Fruit fly (Drosophila melanogaster) Kc167 (cell line): Measurements from ENCODE around the gene CG18754.

Source experiments
- Myc ChIP-seq: fragments of >200 bp; optimal IDR thresholded peaks from 2 replicates; lab custom pipeline; 2017; ENCODE audit warnings: missing external identifiers
- Sin3A ChIP-seq: fragments of >200 bp; optimal IDR thresholded peaks from 2 replicates; lab custom pipeline; 2018; ENCODE audit warnings: missing external identifiers
- h ChIP-seq: fragments of >200 bp; optimal IDR thresholded peaks from 3 replicates; lab custom pipeline; 2018; ENCODE audit warnings: missing external identifiers
- insv ChIP-seq: fragments of >200 bp; optimal IDR thresholded peaks from 3 replicates; lab custom pipeline; 2018; ENCODE audit warnings: missing external identifiers
- psq ChIP-seq: fragments of >200 bp; optimal IDR thresholded peaks from 2 replicates; lab custom pipeline; 2017; ENCODE audit warnings: missing external identifiers
- ttk ChIP-seq: sonication (Bioruptor generic); optimal IDR thresholded peaks from 2 replicates; lab custom pipeline; 2017; ENCODE audit warnings: missing external identifiers

Gene CG18754

dm6 chr3R:23724843-23725506, 41.1 kb downstream of the CG18754 start:
- TF ChIP-seq insv (lab: Kevin White, UChicago): no peak

- TF ChIP-seq insv (lab: Kevin White, UChicago) (no peak), psq (lab: Kevin White, UChicago) (no peak), ttk (no peak), Sin3A (no peak), h (lab: Kevin White, UChicago) (no peak), Myc (no peak)
Observed at dm6 chr3R:23725711-23726349, 42.0 kb downstream of the CG18754 start.

dm6 chr3R:23726740-23727139, 42.9 kb downstream of the CG18754 start:
- TF ChIP-seq Sin3A (no peak), h (lab: Kevin White, UChicago) (no peak), insv (lab: Kevin White, UChicago) (no peak), ttk (no peak), psq (lab: Kevin White, UChicago) (no peak), Myc (no peak)

- TF ChIP-seq psq (lab: Kevin White, UChicago) (no peak), insv (lab: Kevin White, UChicago) (no peak), h (lab: Kevin White, UChicago) (no peak), ttk (no peak), Myc (no peak), Sin3A (no peak)
Observed at dm6 chr3R:23727657-23728056, 43.8 kb downstream of the CG18754 start.

- TF ChIP-seq h (lab: Kevin White, UChicago) (no peak), Myc (no peak), insv (lab: Kevin White, UChicago) (no peak), psq (lab: Kevin White, UChicago) (no peak), Sin3A (no peak), ttk (no peak)
Observed at dm6 chr3R:23728086-23728485, 44.2 kb downstream of the CG18754 start.

dm6 chr3R:23729066-23729465, 45.2 kb downstream of the CG18754 start:
- no peak for TF ChIP-seq ttk
- no peak for TF ChIP-seq Myc
- TF ChIP-seq Sin3A: no peak
- TF ChIP-seq h (lab: Kevin White, UChicago): no peak
- no peak for TF ChIP-seq insv (lab: Kevin White, UChicago)
- TF ChIP-seq psq (lab: Kevin White, UChicago): no peak

dm6 chr3R:23729632-23730471, 46.0 kb downstream of the CG18754 start:
- TF ChIP-seq psq (lab: Kevin White, UChicago) (no peak), h (lab: Kevin White, UChicago) (no peak), Myc (no peak), Sin3A (no peak), insv (lab: Kevin White, UChicago) (no peak), ttk (no peak)

- no peak for TF ChIP-seq h (lab: Kevin White, UChicago)
Observed at dm6 chr3R:23730472-23730801, 46.6 kb downstream of the CG18754 start.

dm6 chr3R:23732533-23732932, 48.7 kb downstream of the CG18754 start:
- TF ChIP-seq Sin3A (no peak), psq (lab: Kevin White, UChicago) (no peak), Myc (no peak), h (lab: Kevin White, UChicago) (no peak), insv (lab: Kevin White, UChicago) (no peak), ttk (no peak)

dm6 chr3R:23732990-23733512, 49.2 kb downstream of the CG18754 start, which contains the start of the genes Hmgcr and Rpn9:
TSS of gene Hmgcr (plus strand) at chr3R:23733324.
TSS of gene Rpn9 (minus strand) at chr3R:23733462.
- peak; percentile 83 for TF ChIP-seq psq (lab: Kevin White, UChicago)
- TF ChIP-seq insv (lab: Kevin White, UChicago): no peak

- no peak for TF ChIP-seq insv (lab: Kevin White, UChicago)
- TF ChIP-seq ttk: no peak
- TF ChIP-seq h (lab: Kevin White, UChicago): no peak
- no peak for TF ChIP-seq Myc
- TF ChIP-seq psq (lab: Kevin White, UChicago): no peak
- TF ChIP-seq Sin3A: no peak
Observed at dm6 chr3R:23733771-23734170, 49.9 kb downstream of the CG18754 start.

- TF ChIP-seq h (lab: Kevin White, UChicago): no peak
Observed at dm6 chr3R:23734573-23735404, 50.9 kb downstream of the CG18754 start.
